Fruit fly (Drosophila melanogaster): ENCODE data around the gene CG15742.

dm6 chrX:13251310-13251709, 7.0 kb downstream of the CG15742 start:
- TF ChIP-seq h (GFP tag; optimal IDR thresholded peaks at IDR 0.05) (peak; percentile 97), usp (GFP tag; optimal IDR thresholded peaks at IDR 0.05) (no peak), lola (GFP tag; optimal IDR thresholded peaks at IDR 0.05) (no peak), pan (optimal IDR thresholded peaks at IDR 0.05) (no peak), woc (GFP tag; optimal IDR thresholded peaks at IDR 0.05) (peak; percentile 96), psq (GFP tag; optimal IDR thresholded peaks at IDR 0.05) (peak; percentile 93), jim (GFP tag; optimal IDR thresholded peaks at IDR 0.05) (no peak), rgr (GFP tag; optimal IDR thresholded peaks at IDR 0.05) (peak; percentile 93), CrebA (GFP tag; optimal IDR thresholded peaks at IDR 0.05; ENCODE audit: borderline replicate concordance) (peak; percentile 79), dsf (GFP tag; optimal IDR thresholded peaks at IDR 0.05; ENCODE audit: borderline replicate concordance) (peak; percentile 11), ey (GFP tag; optimal IDR thresholded peaks at IDR 0.05) (peak; percentile 97), tai (GFP tag; optimal IDR thresholded peaks at IDR 0.05) (peak; percentile 87)
